Worm (Caenorhabditis elegans): ENCODE measurements around the gene rabr-3.

The rabr-3 gene

DNA sequence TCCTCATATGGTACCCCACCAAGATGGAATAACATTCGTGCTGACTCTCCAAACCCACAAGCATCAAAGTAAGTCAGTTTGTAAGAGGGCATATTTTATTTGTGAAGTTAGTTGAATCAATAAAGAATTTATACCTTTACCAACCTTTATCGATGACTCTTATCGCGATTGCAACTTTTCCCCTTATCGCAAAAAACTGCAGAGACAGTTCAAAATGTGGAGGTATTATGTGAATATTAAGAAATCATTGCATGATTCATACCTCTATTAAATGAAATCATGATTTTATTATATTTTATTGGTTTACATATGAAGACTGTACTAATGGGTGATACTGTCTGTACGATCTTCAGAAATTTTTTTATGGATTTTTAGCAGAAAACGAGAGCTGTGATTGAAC is 36.7 kb downstream of the rabr-3 start, which contains the start of gene gst-22:
Gene gst-22 (minus strand): TSS at position 103 of the 400 bp plus-strand sequence.
- no peak for TF ChIP-seq lsy-2 (tag; optimal IDR thresholded peaks at IDR 0.05)
- TF ChIP-seq peb-1 (tag; optimal IDR thresholded peaks at IDR 0.05): no peak
- no peak for TF ChIP-seq nhr-21 (tag; optimal IDR thresholded peaks at IDR 0.05)
- TF ChIP-seq lin-39 (tag; optimal IDR thresholded peaks at IDR 0.05): no peak
- no peak for TF ChIP-seq mab-5 (tag; optimal IDR thresholded peaks at IDR 0.05)
- no peak for TF ChIP-seq mdl-1 (tag; optimal IDR thresholded peaks at IDR 0.05)
- TF ChIP-seq fos-1 (tag; optimal IDR thresholded peaks at IDR 0.05): peak; percentile 99
- no peak for TF ChIP-seq unc-39 (tag; optimal IDR thresholded peaks at IDR 0.05)
- no peak for TF ChIP-seq sem-4 (tag; optimal IDR thresholded peaks at IDR 0.05)
- TF ChIP-seq gmeb-1 (tag; optimal IDR thresholded peaks at IDR 0.05): peak; percentile 5
- TF ChIP-seq nhr-11 (tag; optimal IDR thresholded peaks at IDR 0.05): no peak
- TF ChIP-seq sma-9 (GFP tag; optimal IDR thresholded peaks at IDR 0.05): peak; percentile 56
- TF ChIP-seq sma-9 (tag; optimal IDR thresholded peaks at IDR 0.05): no peak
- peak; percentile 10 for TF ChIP-seq skn-1 (tag; optimal IDR thresholded peaks at IDR 0.05)
- no peak for TF ChIP-seq nhr-129 (tag; optimal IDR thresholded peaks at IDR 0.05)
- no peak for TF ChIP-seq dmd-4 (tag; optimal IDR thresholded peaks at IDR 0.05)
- TF ChIP-seq nhr-6 (tag; optimal IDR thresholded peaks at IDR 0.05): no peak

DNA sequence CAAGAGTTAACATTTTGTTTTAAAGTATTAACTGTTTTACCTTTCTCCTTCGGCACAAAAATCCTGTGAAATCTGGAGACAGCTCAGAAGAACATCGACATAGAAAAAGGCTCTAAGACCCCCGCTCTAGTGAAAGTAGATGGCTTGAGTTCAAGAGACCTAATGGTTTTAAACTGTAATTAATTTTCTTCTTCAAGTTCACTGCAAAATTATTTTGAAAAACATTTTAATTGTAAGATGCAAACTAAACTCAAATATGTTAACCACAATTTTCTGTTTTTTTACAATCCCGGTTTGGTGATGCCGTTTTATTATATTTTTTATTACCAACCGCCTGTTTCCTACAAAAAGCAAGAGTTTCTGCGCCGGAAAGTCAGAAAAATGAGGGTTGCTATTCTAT is 38.1 kb downstream of the rabr-3 start, which contains the start of gene clec-233:
Gene clec-233 (plus strand): TSS at position 301 of the 400 bp plus-strand sequence.
- TF ChIP-seq ztf-11 (tag; optimal IDR thresholded peaks at IDR 0.05) (no peak), nhr-10 (tag; optimal IDR thresholded peaks at IDR 0.05) (no peak), nhr-237 (tag; optimal IDR thresholded peaks at IDR 0.05) (no peak), R02D3.7 (tag; optimal IDR thresholded peaks at IDR 0.05) (no peak), egl-27 (tag; optimal IDR thresholded peaks at IDR 0.05) (no peak), mbf-1 (tag; optimal IDR thresholded peaks at IDR 0.05) (no peak), fos-1 (tag; optimal IDR thresholded peaks at IDR 0.05) (no peak), ztf-1 (GFP tag; conservative IDR thresholded peaks at IDR 0.05) (no peak), mdl-1 (tag; optimal IDR thresholded peaks at IDR 0.05) (no peak), C34F6.9 (tag; optimal IDR thresholded peaks at IDR 0.05) (no peak), nhr-129 (tag; optimal IDR thresholded peaks at IDR 0.05) (no peak)

DNA sequence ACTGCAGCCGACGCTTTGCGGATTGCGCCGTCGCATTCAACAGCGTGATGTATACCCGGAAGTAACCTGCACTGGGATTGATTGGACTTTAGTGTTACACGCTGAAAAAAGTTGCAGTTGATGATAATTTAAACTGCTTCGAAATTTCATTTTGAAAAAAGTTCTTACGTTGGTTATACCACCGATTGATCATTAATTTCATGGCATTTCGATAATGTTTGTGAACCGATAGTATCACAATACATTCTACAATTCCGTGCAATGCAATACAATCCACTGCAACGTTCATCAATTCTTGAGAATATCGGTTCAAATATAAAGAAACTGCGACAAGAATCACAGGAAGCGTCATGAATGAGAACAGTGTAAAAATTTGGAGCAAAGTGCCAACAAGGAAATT is 39.7 kb downstream of the rabr-3 start, which contains the start of gene F21H7.3:
Gene F21H7.3 (minus strand): TSS at position 101 of the 400 bp plus-strand sequence.
- TF ChIP-seq zag-1 (tag; optimal IDR thresholded peaks at IDR 0.05): no peak

DNA sequence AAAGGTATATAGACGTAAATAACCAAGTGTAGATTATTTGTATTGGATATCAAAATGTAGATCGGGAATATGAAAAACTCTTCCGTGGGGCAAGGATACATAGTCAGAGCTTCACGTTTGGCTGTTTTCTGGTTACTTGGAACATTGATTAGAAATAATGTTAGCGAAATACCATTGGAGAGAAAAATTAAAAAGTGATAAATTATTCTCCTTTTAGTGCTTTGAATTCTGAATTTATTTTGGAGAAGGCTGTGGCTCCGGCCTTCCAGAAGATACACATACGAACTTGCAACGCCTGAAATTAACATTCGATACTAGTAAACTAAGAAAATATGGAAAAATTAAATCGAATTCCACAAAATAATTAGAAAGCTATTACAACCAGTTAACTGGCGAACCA is 40.2 kb downstream of the rabr-3 start, which contains the start of gene srh-98:
Gene srh-98 (minus strand): TSS at position 101 of the 400 bp plus-strand sequence.
- TF ChIP-seq R02D3.7 (tag; optimal IDR thresholded peaks at IDR 0.05) (no peak), ceh-16 (tag; optimal IDR thresholded peaks at IDR 0.05) (no peak), egl-27 (tag; optimal IDR thresholded peaks at IDR 0.05) (no peak), lsy-2 (tag; optimal IDR thresholded peaks at IDR 0.05) (no peak), F13H6.1 (tag; optimal IDR thresholded peaks at IDR 0.05) (no peak), nhr-11 (tag; optimal IDR thresholded peaks at IDR 0.05) (no peak), lin-11 (tag; optimal IDR thresholded peaks at IDR 0.05) (no peak), gmeb-1 (tag; optimal IDR thresholded peaks at IDR 0.05) (no peak), nhr-23 (tag; optimal IDR thresholded peaks at IDR 0.05) (no peak), nhr-10 (tag; optimal IDR thresholded peaks at IDR 0.05) (no peak), mbf-1 (tag; optimal IDR thresholded peaks at IDR 0.05) (no peak), mab-5 (tag; optimal IDR thresholded peaks at IDR 0.05) (no peak), nhr-25 (tag; optimal IDR thresholded peaks at IDR 0.05) (no peak), zag-1 (tag; optimal IDR thresholded peaks at IDR 0.05) (no peak), elt-3 (tag; optimal IDR thresholded peaks at IDR 0.05) (no peak), blmp-1 (tag; optimal IDR thresholded peaks at IDR 0.05; ENCODE audit: insufficient read depth) (no peak)

DNA sequence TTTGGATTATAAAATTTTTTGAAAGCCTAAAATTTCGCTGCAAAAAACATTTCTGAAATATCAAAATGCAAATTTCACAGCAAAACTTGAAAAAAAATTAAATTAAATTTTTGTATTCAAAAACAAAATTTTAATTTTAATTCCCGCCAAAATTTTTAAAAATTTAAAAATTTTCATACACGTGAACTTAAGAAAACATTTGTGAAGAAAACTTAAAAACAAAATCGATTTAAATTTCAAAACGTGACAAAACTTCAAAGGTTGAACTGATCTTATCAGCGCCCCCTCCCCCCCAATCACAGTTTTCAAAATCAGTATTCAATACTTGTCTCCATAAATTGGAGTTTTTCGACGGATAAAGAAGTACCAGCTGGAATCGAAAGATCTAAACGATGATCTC is 41.7 kb downstream of the rabr-3 start, which contains the start of gene F21H7.5:
Gene F21H7.5 (plus strand): TSS at position 301 of the 400 bp plus-strand sequence.
- TF ChIP-seq nhr-129 (tag; optimal IDR thresholded peaks at IDR 0.05) (no peak), mab-5 (tag; optimal IDR thresholded peaks at IDR 0.05) (no peak), lsy-2 (tag; optimal IDR thresholded peaks at IDR 0.05) (no peak), nhr-25 (tag; optimal IDR thresholded peaks at IDR 0.05) (no peak), sma-9 (GFP tag; optimal IDR thresholded peaks at IDR 0.05) (no peak), sma-9 (tag; optimal IDR thresholded peaks at IDR 0.05) (no peak), unc-55 (GFP tag; optimal IDR thresholded peaks at IDR 0.05) (no peak), elt-1 (tag; optimal IDR thresholded peaks at IDR 0.05) (no peak), mbf-1 (tag; optimal IDR thresholded peaks at IDR 0.05) (no peak), unc-39 (tag; optimal IDR thresholded peaks at IDR 0.05) (no peak), sma-3 (GFP tag; optimal IDR thresholded peaks at IDR 0.05) (no peak), nhr-10 (tag; optimal IDR thresholded peaks at IDR 0.05) (no peak), skn-1 (tag; optimal IDR thresholded peaks at IDR 0.05) (no peak), Y55F3AM.14 (GFP tag; optimal IDR thresholded peaks at IDR 0.05) (no peak), aly-2 (tag; optimal IDR thresholded peaks at IDR 0.05) (no peak), mdl-1 (tag; optimal IDR thresholded peaks at IDR 0.05) (no peak), nhr-12 (tag; optimal IDR thresholded peaks at IDR 0.05) (no peak), nhr-6 (tag; optimal IDR thresholded peaks at IDR 0.05) (no peak), ZK546.5 (tag; optimal IDR thresholded peaks at IDR 0.05) (no peak), ztf-11 (tag; optimal IDR thresholded peaks at IDR 0.05) (no peak), blmp-1 (tag; optimal IDR thresholded peaks at IDR 0.05; ENCODE audit: insufficient read depth) (no peak)
